Fruit fly (Drosophila melanogaster): ENCODE results near the gene Hsc70-2.

Hsc70-2 gene

DNA sequence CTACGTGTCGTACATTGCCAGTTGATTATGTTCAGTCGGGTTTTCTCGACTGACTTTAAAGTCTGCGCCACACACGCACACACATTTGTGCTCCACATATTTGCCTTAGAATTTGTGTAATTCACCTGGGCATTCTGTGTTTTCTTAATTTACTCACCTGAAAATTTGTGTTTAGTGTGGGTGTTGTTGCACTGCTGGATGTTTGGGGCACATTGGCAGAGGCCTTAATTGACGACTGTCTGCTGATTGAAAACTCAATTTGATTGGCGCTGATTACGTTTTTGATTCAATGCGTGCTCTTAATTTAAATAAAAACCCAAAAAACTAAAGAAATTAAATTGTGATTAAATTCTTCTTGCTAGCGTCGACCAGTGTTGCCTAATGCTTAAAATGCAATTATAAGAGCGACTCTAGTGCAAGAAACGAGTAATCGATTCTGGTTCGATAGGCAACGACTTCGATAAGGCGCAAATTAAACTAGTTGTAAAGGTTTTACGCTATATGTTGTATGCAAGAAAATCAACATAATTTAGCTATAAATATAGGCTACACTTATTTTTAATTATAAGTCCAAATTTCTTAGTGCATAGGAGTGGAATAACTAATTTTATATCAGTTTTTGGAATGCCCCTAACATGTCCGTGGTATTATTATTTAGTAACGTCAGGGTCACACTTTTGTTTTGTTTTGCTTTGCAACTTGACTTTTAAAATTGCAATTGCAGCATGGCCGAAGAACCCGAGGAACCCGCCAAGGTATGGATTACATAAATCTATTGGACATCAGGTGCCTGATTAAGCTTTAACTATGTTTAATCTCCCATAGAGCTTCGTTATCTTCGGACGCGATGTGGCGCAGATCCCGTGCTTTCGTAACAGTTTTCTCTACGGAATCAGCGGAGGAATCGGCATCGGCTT is 14.0 kb upstream of the Hsc70-2 start, which contains the start of the genes CG46281 and CG46280 (continued):
- TF ChIP-seq Xbp1 (GFP tag; optimal IDR thresholded peaks at IDR 0.05) (peak; percentile 50), Dref (GFP tag; IDR thresholded peaks at IDR 0.05) (peak; percentile 72), repo (GFP tag; optimal IDR thresholded peaks at IDR 0.05) (peak; percentile 9), CG12659 (GFP tag; optimal IDR thresholded peaks at IDR 0.05) (peak; percentile 70), pfk (GFP tag; optimal IDR thresholded peaks at IDR 0.05) (no peak), emc (GFP tag; optimal IDR thresholded peaks at IDR 0.05) (no peak), org-1 (GFP tag; optimal IDR thresholded peaks at IDR 0.05) (no peak), Camta (GFP tag; optimal IDR thresholded peaks at IDR 0.05) (peak; percentile 24), CG18011 (GFP tag; optimal IDR thresholded peaks at IDR 0.05) (peak; percentile 11), tin (GFP tag; optimal IDR thresholded peaks at IDR 0.05) (peak; percentile 29), ato (GFP tag; IDR thresholded peaks at IDR 0.05; ENCODE audit: partially characterized antibody) (no peak; the same call in 1 of the 2 replicates), Lim3 (GFP tag; IDR thresholded peaks at IDR 0.05) (no peak), nom (GFP tag; optimal IDR thresholded peaks at IDR 0.05) (no peak), CHES-1-like (GFP tag; optimal IDR thresholded peaks at IDR 0.05) (peak; percentile 76), stwl (tag; optimal IDR thresholded peaks at IDR 0.05) (peak; percentile 97), Hand (GFP tag; optimal IDR thresholded peaks at IDR 0.05) (peak; percentile 23), vnd (GFP tag; IDR thresholded peaks at IDR 0.05; ENCODE audit: partially characterized antibody) (peak; percentile 33; the same call in 1 of the 3 replicates), D19B (GFP tag; optimal IDR thresholded peaks at IDR 0.05) (no peak), crc (GFP tag; optimal IDR thresholded peaks at IDR 0.05) (no peak), cato (GFP tag; optimal IDR thresholded peaks at IDR 0.05; ENCODE audit: borderline replicate concordance) (peak; percentile 1), eyg (GFP tag; optimal IDR thresholded peaks at IDR 0.05) (peak; percentile 21), CG10565 (GFP tag; optimal IDR thresholded peaks at IDR 0.05) (no peak), insv (GFP tag; optimal IDR thresholded peaks at IDR 0.05) (peak in 1 of 2 experiments; percentile 12), CG34224 (GFP tag; IDR thresholded peaks at IDR 0.05; ENCODE audit: partially characterized antibody) (peak; percentile 58; the same call in 2 of the 3 replicates), ttk (GFP tag; IDR thresholded peaks at IDR 0.05) (no peak), CG17829 (tag; optimal IDR thresholded peaks at IDR 0.05) (peak; percentile 66), Side (GFP tag; optimal IDR thresholded peaks at IDR 0.05) (peak; percentile 29), MESR4 (GFP tag; optimal IDR thresholded peaks at IDR 0.05) (peak; percentile 66), pzg (GFP tag; optimal IDR thresholded peaks at IDR 0.05) (peak; percentile 72), CG3065 (GFP tag; optimal IDR thresholded peaks at IDR 0.05) (no peak), CG43689 (GFP tag; IDR thresholded peaks at IDR 0.05) (no peak), CG10543 (GFP tag; optimal IDR thresholded peaks at IDR 0.05) (no peak), chn (GFP tag; optimal IDR thresholded peaks at IDR 0.05) (no peak), Med (GFP tag) (peak; percentile 95), CG7928 (GFP tag; optimal IDR thresholded peaks at IDR 0.05) (no peak), knrl (GFP tag; IDR thresholded peaks at IDR 0.05; ENCODE audit: partially characterized antibody) (no peak; the same call in 2 of the 3 replicates), CG2120 (GFP tag; optimal IDR thresholded peaks at IDR 0.05) (peak; percentile 71), schlank (tag; optimal IDR thresholded peaks at IDR 0.05) (no peak), CG2116 (GFP tag; optimal IDR thresholded peaks at IDR 0.05) (peak; percentile 95), Bgb (GFP tag; IDR thresholded peaks at IDR 0.05; ENCODE audit: partially characterized antibody) (0 out of 2 replicates have a peak, but pooled peaks have one; percentile 28), stc (GFP tag; IDR thresholded peaks at IDR 0.05) (no peak), Max (GFP tag; optimal IDR thresholded peaks at IDR 0.05) (peak; percentile 52), CG17385 (GFP tag; optimal IDR thresholded peaks at IDR 0.05) (peak; percentile 42), Ets65A (GFP tag) (peak; percentile 55), CG5180 (GFP tag; optimal IDR thresholded peaks at IDR 0.05) (no peak), Doc3 (GFP tag; IDR thresholded peaks at IDR 0.05; ENCODE audit: partially characterized antibody) (0 out of 3 replicates have a peak, but pooled peaks have one; percentile 43), CG17359 (tag; optimal IDR thresholded peaks at IDR 0.05) (no peak)

All from whole organism, embryonic.